Fruit fly (Drosophila melanogaster): Measurements from ENCODE around the gene Prx6a.
A peak's percentile ranks its signal among the peaks of the same experiment; 100 is the strongest.

Prx6a gene

DNA sequence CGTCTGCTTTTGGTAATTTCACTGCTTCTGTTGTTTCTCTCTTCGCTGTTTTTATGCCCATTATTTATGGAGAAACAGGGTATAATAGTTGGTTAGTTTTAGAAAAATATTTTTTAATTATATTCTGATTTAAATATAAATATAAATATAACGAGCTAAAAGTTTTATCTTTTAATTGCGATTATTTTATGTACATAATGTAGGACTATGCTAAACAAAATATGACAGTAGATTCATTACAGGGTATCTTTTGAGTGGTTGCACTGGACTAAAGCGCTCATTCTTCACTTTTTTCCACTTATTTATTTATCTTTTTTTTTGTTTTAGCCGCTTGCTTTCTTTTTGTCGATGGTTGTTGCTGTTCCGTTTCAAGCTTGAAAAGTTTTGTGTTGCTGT, 27.0 kb upstream of the Prx6a start (continued):
- TF ChIP-seq Dp (GFP tag; optimal IDR thresholded peaks at IDR 0.05): no peak
- no peak for TF ChIP-seq twi (tag; optimal IDR thresholded peaks at IDR 0.05)
- no peak for TF ChIP-seq CG18476 (GFP tag; optimal IDR thresholded peaks at IDR 0.05)
- TF ChIP-seq sd (tag; optimal IDR thresholded peaks at IDR 0.05): peak; percentile 6
- no peak for TF ChIP-seq tin (GFP tag; optimal IDR thresholded peaks at IDR 0.05)
- TF ChIP-seq CG5245 (GFP tag; optimal IDR thresholded peaks at IDR 0.05): no peak
- peak; percentile 42; the same call in 1 of the 2 replicates for TF ChIP-seq Rfx (GFP tag; IDR thresholded peaks at IDR 0.05)
- TF ChIP-seq CG3281 (GFP tag; optimal IDR thresholded peaks at IDR 0.05): no peak
- no peak for TF ChIP-seq stwl (tag; optimal IDR thresholded peaks at IDR 0.05)
- no peak for TF ChIP-seq nerfin-2 (GFP tag; IDR thresholded peaks at IDR 0.05; ENCODE audit: partially characterized antibody)
- TF ChIP-seq CG10366 (GFP tag; IDR thresholded peaks at IDR 0.05): peak; percentile 60
- no peak for TF ChIP-seq usp (GFP tag; optimal IDR thresholded peaks at IDR 0.05)
- no peak for TF ChIP-seq CG10431 (GFP tag; optimal IDR thresholded peaks at IDR 0.05)
- peak; percentile 56; the same call in 1 of the 3 replicates for TF ChIP-seq dysf (GFP tag; IDR thresholded peaks at IDR 0.05)
- no peak for TF ChIP-seq zen (tag; optimal IDR thresholded peaks at IDR 0.05)
- TF ChIP-seq pita (GFP tag; optimal IDR thresholded peaks at IDR 0.05): no peak
- no peak for TF ChIP-seq Sin3A (optimal IDR thresholded peaks at IDR 0.05)
- no peak for TF ChIP-seq maf-S (GFP tag; optimal IDR thresholded peaks at IDR 0.05)
- no peak for TF ChIP-seq CG8765 (GFP tag; IDR thresholded peaks at IDR 0.05)
- TF ChIP-seq Mad (GFP tag; optimal IDR thresholded peaks at IDR 0.05): no peak
- TF ChIP-seq Ssrp (tag; optimal IDR thresholded peaks at IDR 0.05): peak; percentile 43
- TF ChIP-seq unc-4 (GFP tag; IDR thresholded peaks at IDR 0.05; ENCODE audit: partially characterized antibody): no peak
- peak; percentile 1 for TF ChIP-seq nom (GFP tag; optimal IDR thresholded peaks at IDR 0.05)
- no peak for TF ChIP-seq Hey (tag; optimal IDR thresholded peaks at IDR 0.05)
- TF ChIP-seq grau (tag; optimal IDR thresholded peaks at IDR 0.05): peak; percentile 43
- TF ChIP-seq CG13894 (tag; optimal IDR thresholded peaks at IDR 0.05): no peak
- TF ChIP-seq Sox100B (GFP tag; optimal IDR thresholded peaks at IDR 0.05): peak; percentile 75
- TF ChIP-seq CG12071 (GFP tag; optimal IDR thresholded peaks at IDR 0.05): no peak
- no peak for TF ChIP-seq emc (GFP tag; optimal IDR thresholded peaks at IDR 0.05)
- TF ChIP-seq CG11696 (GFP tag; IDR thresholded peaks at IDR 0.05): no peak
- TF ChIP-seq fru (optimal IDR thresholded peaks at IDR 0.05): no peak
- TF ChIP-seq CG18011 (GFP tag; optimal IDR thresholded peaks at IDR 0.05): no peak
- no peak for TF ChIP-seq dati (GFP tag; IDR thresholded peaks at IDR 0.05)
- TF ChIP-seq Doc2 (GFP tag; IDR thresholded peaks at IDR 0.05): no peak
- no peak for TF ChIP-seq Camta (GFP tag; optimal IDR thresholded peaks at IDR 0.05)
- peak; percentile 6 for TF ChIP-seq tio (GFP tag; optimal IDR thresholded peaks at IDR 0.05)
- TF ChIP-seq kay (GFP tag; optimal IDR thresholded peaks at IDR 0.05): no peak
- TF ChIP-seq btn (GFP tag; optimal IDR thresholded peaks at IDR 0.05): no peak
- TF ChIP-seq slbo (GFP tag; IDR thresholded peaks at IDR 0.05): peak; percentile 71; the same call in 1 of the 2 replicates
- TF ChIP-seq eve (GFP tag; optimal IDR thresholded peaks at IDR 0.05): no peak
- no peak for TF ChIP-seq MTF-1 (GFP tag; optimal IDR thresholded peaks at IDR 0.05; ENCODE audit: borderline replicate concordance)
- no peak for TF ChIP-seq CG1233 (GFP tag; optimal IDR thresholded peaks at IDR 0.05)
- TF ChIP-seq CG4282 (GFP tag; optimal IDR thresholded peaks at IDR 0.05): no peak
- no peak for TF ChIP-seq CG2202 (tag; optimal IDR thresholded peaks at IDR 0.05)
